Worm (Caenorhabditis elegans): Measurements from ENCODE around the gene F59A7.11.

F59A7.11 gene

DNA sequence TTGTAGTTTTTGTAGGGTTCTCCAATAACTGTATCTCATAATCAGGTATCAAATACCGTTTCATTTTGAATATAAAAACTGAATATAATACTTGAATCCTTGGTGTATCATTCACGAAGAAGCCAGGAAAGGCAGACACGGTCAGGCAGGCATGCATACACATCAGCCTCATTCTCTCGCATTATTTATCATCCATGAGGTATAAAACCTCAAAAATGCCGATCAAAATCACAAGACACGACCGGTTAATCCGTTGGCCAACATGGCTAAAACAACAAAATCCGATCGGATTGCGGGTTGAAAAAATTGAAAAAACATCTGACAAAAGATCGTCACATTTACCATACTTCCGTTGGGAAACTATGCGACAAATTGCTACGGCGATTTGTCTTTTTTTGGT lies 8.7 kb upstream of the F59A7.11 start, which contains the start of gene F59A7.5:
Gene F59A7.5, plus strand, starts transcription at position 301 of the 400 bp plus-strand sequence.
- TF ChIP-seq W03F9.2 (tag; optimal IDR thresholded peaks at IDR 0.05) = no peak
- TF ChIP-seq him-1 (tag; optimal IDR thresholded peaks at IDR 0.05) = no peak
- TF ChIP-seq dao-5 (tag; optimal IDR thresholded peaks at IDR 0.05) = no peak

DNA sequence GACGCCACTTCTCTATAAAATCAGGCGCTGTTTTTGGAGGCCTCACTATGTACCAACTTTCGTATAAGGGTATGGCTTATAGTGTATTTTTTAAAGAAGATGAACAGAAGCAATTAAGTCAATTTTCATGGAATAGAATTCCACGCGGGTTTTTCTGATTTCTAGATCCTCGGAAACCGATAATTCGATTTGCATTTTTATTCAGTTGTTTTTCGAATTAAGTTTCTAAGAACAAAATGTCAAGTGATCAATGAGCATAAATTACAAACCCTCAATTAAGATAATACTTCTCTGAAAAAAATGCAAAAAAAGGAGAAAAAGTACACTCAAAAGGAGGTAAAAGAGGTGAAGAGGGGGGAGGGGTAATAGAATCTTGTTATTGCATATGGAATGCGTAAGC lies 7.6 kb upstream of the F59A7.11 start:
- TF ChIP-seq dao-5 (tag; optimal IDR thresholded peaks at IDR 0.05) (no peak), him-1 (tag; optimal IDR thresholded peaks at IDR 0.05) (no peak), W03F9.2 (tag; optimal IDR thresholded peaks at IDR 0.05) (no peak)

DNA sequence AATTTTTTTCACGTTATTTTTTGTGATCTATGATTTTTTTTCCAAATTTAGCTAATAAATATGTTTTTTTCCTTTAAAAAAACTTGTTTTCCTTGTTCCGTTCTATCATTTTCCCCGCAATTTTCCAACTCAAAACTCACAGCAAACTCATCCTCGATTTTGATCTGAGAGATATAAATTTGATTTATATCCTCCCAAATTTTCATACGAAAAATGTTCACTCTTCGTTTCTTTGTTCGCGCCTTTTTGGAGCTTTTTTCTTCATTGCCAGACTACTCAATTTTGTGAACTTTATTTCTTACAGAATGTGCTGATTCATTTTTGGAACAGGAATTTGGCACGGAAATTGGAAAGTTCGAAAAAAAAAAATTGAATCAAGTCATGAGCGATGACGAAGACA lies 5.0 kb upstream of the F59A7.11 start, which contains the start of gene F59A7.14:
Gene F59A7.14, plus strand, starts transcription at position 301 of the 400 bp plus-strand sequence.
- TF ChIP-seq dao-5 (tag; optimal IDR thresholded peaks at IDR 0.05) (no peak), W03F9.2 (tag; optimal IDR thresholded peaks at IDR 0.05) (no peak), him-1 (tag; optimal IDR thresholded peaks at IDR 0.05) (no peak)

DNA sequence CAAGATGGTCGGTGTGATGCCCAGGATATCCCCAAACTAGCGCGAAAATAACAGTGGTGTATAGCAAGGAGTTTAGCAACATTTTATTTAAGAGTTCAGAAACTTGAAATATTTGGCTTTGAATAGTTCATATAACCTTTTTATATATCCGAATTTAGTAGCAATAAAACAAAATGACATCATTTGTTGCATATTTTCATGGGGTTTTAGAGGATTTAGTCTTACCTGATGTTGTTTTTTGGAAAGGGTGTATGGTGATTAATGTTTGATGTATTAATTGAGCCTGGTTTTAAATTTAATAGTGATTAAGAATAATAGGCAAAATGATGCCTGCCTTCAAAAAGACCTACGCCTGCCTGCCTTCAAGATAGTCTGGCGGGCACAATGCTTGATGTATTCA lies 2.7 kb upstream of the F59A7.11 start, which contains the start of gene F59A7.2:
Gene F59A7.2, minus strand, starts transcription at position 101 of the 400 bp plus-strand sequence.
- no peak for TF ChIP-seq W03F9.2 (tag; optimal IDR thresholded peaks at IDR 0.05)
- TF ChIP-seq dao-5 (tag; optimal IDR thresholded peaks at IDR 0.05) = no peak
- no peak for TF ChIP-seq him-1 (tag; optimal IDR thresholded peaks at IDR 0.05)

DNA sequence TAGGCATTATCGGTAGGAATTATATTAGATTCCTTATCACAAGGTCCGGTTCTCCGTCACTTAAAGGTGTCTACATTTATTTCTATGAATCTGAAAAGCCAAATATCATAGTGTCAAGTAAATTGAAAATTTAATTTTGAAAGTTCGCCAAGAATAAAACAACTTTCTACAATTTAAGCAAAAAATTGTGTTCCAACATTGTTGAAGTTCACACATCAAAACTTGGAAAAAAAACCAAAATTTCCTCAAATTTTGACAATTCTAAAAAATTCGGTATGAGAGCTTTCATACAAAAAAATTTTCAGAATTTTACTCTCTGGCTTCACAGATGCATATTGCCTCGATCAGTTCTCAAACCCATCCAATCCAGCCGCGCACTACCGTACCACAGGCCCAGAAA lies 1.9 kb downstream of the F59A7.11 start, which contains the start of gene F59A7.7:
Gene F59A7.7, plus strand, starts transcription at position 301 of the 400 bp plus-strand sequence.
- TF ChIP-seq him-1 (tag; optimal IDR thresholded peaks at IDR 0.05) (no peak), dao-5 (tag; optimal IDR thresholded peaks at IDR 0.05) (no peak), W03F9.2 (tag; optimal IDR thresholded peaks at IDR 0.05) (no peak)

DNA sequence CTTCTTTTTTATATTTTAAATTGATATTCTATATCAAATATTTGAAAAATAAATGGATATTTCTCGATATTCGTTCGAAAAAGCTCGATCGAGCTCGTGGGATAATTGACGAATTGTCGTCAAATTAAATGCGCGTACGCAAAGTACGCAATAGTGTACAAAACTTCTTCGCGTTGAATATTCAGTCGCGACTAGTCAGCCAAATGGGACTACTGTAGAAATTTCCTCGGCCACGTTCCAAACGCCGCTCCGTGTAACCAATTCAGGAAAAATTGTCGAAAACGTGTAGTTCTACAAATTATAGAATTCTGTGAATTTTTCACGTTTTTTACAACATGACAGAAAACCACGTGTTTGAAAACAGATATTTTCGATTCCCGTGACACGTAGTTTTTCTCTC lies 5.3 kb downstream of the F59A7.11 start:
- TF ChIP-seq him-1 (tag; optimal IDR thresholded peaks at IDR 0.05) (peak; percentile 1), W03F9.2 (tag; optimal IDR thresholded peaks at IDR 0.05) (peak; percentile 19), dao-5 (tag; optimal IDR thresholded peaks at IDR 0.05) (no peak)

DNA sequence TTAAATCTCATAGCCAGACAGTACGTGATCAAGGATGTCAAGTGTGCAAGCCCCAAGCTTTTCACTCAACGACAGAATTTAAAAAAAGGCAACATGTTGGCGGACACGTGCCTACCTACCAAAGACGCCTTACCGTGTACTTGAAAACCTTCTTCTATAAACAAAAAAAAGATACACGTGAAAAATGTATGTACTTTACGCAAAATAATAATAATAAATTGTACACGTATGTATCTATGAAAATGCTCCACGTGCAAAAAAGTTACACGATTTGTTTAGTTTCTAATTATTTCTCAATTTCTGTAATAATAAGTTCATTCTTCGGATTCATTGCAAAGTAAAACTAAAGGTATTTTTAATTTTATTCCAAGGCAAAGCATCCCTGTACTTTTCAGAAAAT lies 9.1 kb downstream of the F59A7.11 start, which contains the start of gene cysl-4:
Gene cysl-4, plus strand, starts transcription at position 301 of the 400 bp plus-strand sequence.
- TF ChIP-seq W03F9.2 (tag; optimal IDR thresholded peaks at IDR 0.05) (no peak), him-1 (tag; optimal IDR thresholded peaks at IDR 0.05) (no peak), dao-5 (tag; optimal IDR thresholded peaks at IDR 0.05) (no peak)

DNA sequence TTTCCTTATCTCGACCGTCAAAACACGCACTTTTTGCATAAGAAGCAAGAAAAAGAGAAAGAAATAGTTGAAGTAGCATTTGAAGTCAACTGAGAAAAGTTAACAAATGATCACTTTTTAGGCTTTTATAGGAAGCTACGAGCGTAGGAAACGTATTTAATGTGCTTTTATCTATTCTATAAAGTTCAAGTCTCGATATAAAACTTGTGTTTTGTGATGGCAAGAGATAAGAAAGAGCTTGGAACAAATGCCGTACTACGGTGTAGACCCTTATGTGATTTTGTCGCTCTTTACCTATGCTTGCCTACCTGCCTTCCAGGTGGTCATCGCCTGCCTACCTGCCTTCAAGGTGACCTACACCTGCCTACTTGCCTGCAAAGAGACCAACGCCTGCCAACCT lies 9.5 kb downstream of the F59A7.11 start, which contains the start of gene clec-206:
Gene clec-206, minus strand, starts transcription at position 101 of the 400 bp plus-strand sequence.
- TF ChIP-seq dao-5 (tag; optimal IDR thresholded peaks at IDR 0.05) (no peak), W03F9.2 (tag; optimal IDR thresholded peaks at IDR 0.05) (no peak), him-1 (tag; optimal IDR thresholded peaks at IDR 0.05) (no peak)

DNA sequence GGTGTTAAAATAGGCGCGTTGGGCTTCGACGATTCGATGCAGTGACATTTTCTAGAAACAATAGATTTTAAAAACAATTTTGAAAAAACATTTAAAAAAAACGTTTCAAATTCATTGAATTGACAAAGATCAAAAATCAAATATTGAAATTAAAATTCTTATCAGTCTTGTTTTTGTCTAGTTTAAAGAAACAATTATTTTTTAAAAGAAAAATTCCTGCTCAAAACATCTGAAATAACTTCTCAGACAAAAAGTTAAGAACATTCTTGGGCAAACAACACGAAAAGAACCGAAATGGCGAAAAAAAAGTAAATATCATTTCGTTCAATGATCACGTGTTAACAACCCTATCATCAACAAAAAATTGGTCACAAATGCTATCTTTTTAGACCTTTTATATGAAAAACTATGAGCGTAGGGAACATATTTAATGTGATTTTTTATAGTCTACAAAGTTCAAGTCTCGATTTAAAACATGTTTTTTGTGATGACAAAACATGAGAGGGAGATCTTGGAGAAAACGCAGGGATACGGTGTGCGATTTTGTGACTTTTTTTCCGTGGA lies 14.1 kb downstream of the F59A7.11 start, which contains the start of gene alh-5:
Gene alh-5, minus strand, starts transcription at position 51 of the 564 bp plus-strand sequence.
- TF ChIP-seq dao-5 (tag; optimal IDR thresholded peaks at IDR 0.05) (no peak), W03F9.2 (tag; optimal IDR thresholded peaks at IDR 0.05) (no peak)

DNA sequence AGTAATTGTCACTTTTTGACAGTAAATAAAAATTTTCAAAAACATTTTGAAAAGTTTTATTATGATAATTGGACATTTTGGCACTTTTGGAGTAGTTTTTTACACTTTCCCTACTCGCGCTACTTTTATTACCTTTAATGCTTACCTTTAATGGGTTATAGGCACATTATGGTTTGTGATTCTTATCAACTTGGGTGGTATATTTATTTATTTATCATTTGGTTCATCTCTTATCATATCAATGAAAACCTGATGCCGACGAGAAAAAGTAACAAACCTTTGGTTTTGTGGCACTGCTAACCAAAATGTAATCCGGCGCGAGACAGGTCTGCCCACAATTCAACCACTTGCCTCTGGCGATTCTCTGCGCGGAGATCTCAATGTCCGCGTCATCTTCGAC lies 15.4 kb downstream of the F59A7.11 start:
- TF ChIP-seq W03F9.2 (tag; optimal IDR thresholded peaks at IDR 0.05) (no peak), him-1 (tag; optimal IDR thresholded peaks at IDR 0.05) (no peak), dao-5 (tag; optimal IDR thresholded peaks at IDR 0.05) (no peak)

DNA sequence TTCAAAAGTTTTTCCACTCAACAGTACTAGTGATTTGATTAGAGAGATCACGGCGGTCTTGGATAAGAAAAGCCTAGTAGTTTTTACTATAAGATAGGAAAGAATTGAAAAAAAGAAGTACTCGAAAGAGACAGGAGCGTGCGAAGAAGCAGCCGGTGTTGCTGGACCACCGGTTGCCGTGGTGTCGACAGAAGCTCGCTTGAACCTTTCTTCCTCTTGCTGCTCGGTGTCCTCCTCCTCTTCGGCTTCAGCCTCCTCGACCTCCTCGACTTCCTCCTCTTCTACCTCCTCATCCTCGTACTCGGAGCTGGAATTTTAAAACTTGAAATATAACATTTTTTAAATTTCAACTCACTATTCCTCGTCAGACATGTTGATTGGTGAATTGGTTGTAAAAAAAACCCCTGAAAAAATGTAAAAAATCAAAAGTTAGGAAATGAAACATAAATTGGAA lies 21.2 kb downstream of the F59A7.11 start, which contains the start of gene tnt-4:
Gene tnt-4, minus strand, starts transcription at position 404 of the 454 bp plus-strand sequence.
- TF ChIP-seq dao-5 (tag; optimal IDR thresholded peaks at IDR 0.05) (no peak), W03F9.2 (tag; optimal IDR thresholded peaks at IDR 0.05) (no peak), him-1 (tag; optimal IDR thresholded peaks at IDR 0.05) (no peak)

DNA sequence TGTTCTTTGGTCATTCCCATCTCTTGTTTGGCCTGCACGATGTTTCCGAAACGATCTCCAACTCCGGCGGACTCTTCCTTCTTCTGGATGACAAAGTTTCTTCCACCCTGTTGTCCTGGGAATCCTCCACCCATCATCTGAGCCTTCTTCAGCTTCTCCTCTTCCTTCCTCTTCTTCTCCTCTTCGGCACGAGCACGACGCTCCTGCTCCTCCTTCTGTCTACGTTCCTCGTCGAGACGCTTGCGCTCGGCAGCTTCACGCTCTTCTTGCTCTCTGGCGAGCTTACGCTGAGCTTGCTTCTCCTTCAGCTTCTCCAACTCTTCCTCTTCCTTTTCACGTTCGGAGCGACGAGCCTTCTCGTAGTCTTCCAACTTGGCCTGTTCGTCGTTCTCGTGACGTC lies 22.3 kb downstream of the F59A7.11 start:
- TF ChIP-seq W03F9.2 (tag; optimal IDR thresholded peaks at IDR 0.05) (no peak), dao-5 (tag; optimal IDR thresholded peaks at IDR 0.05) (no peak), him-1 (tag; optimal IDR thresholded peaks at IDR 0.05) (no peak)

DNA sequence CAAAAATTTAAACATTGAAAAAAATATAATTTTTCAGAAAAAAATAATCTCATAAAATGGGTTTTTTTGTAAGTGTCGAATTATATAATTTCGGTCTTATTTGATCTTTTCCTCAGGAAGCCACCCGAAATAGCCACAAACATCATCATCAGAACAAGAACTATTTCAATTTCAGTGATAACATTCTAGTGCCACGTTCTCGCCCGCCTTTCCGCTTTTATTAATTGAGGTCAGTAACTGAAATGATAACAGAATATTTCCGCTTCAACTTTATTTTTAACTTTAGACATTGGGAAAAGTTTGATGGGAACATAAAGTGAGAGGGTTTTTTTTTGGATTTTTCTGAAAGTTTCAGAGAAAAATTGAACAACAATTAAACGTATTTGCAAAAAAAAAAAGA lies 24.5 kb downstream of the F59A7.11 start:
- TF ChIP-seq dao-5 (tag; optimal IDR thresholded peaks at IDR 0.05) (no peak), W03F9.2 (tag; optimal IDR thresholded peaks at IDR 0.05) (no peak), him-1 (tag; optimal IDR thresholded peaks at IDR 0.05) (no peak)

DNA sequence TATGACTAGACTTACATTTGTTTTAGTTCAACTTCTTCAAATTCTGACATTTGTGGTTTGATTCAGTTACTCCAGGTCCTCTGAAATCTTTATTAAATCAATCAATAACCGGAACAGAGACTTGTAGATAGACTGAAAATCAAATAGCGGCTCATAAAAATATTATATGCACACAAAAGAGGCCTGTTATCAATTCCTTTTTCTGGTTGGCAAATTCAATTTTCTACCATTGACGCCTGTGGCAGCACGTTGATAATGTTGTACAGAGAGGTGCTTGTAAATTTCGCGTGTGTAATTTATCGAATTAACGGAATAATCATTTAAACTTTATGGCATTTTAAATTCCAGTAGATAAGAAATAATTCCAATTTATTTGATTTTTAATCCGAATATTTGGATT lies 26.8 kb downstream of the F59A7.11 start, which contains the start of gene T08B1.1:
Gene T08B1.1, minus strand, starts transcription at position 92 of the 400 bp plus-strand sequence.
- TF ChIP-seq dao-5 (tag; optimal IDR thresholded peaks at IDR 0.05) (no peak), W03F9.2 (tag; optimal IDR thresholded peaks at IDR 0.05) (no peak)
